Worm (Caenorhabditis elegans): ENCODE results near the gene tin-9.2.

DNA sequence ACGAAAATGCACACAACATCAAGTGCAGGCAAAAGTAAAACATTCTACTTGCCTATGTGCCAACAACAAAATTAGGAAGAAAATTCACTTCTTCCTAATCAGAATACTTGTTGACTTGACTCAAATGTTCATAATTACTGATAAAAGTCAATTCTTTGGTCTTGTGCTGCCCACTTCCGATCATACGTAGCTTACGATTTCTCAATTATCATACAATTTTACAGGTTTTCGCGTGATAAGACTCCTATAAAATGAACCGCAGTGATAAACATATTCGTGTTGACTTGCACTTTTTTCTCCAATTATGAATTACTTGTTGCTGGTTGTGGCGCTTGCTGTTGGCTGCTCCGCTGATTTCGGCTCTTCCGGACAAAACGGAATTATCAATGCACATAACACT is 41.4 kb upstream of the tin-9.2 start, which contains the start of gene scl-2:
- TF ChIP-seq sup-37 (GFP tag; optimal IDR thresholded peaks at IDR 0.05) (no peak), pqm-1 (tag; optimal IDR thresholded peaks at IDR 0.05) (no peak), nhr-19 (GFP tag; conservative IDR thresholded peaks at IDR 0.05) (no peak), lin-13 (GFP tag; optimal IDR thresholded peaks at IDR 0.05) (no peak), nhr-90 (tag; optimal IDR thresholded peaks at IDR 0.05; ENCODE audit: poor library complexity) (no peak), unc-62 (GFP tag; optimal IDR thresholded peaks at IDR 0.05) (no peak), lin-39 (tag; optimal IDR thresholded peaks at IDR 0.05) (no peak), ama-1 (optimal IDR thresholded peaks at IDR 0.05) (no peak), egl-27 (tag; optimal IDR thresholded peaks at IDR 0.05) (no peak)
